Fruit fly (Drosophila melanogaster) whole organism, prepupa: ENCODE results near the gene jdp.

Experiments used
- Blimp-1 ChIP-seq: fragments of 200-800 bp; sonication (Bioruptor generic); optimal IDR thresholded peaks from 3 replicates; lab custom pipeline; 2017; ENCODE audit warnings: missing biosample characterization, missing genetic modification characterization, mild to moderate bottlenecking, moderate library complexity, missing genetic modification reagents
- CG10669 ChIP-seq: fragments of 200-800 bp; sonication (Bioruptor generic); optimal IDR thresholded peaks from 3 replicates; lab custom pipeline; 2018; ENCODE audit warnings: missing biosample characterization, mild to moderate bottlenecking, missing genetic modification characterization, moderate library complexity
- CG11762 ChIP-seq: fragments of 200-800 bp; sonication (Bioruptor generic); optimal IDR thresholded peaks from 3 replicates; lab custom pipeline; 2016; ENCODE audit warnings: missing biosample characterization, missing genetic modification characterization; ENCODE audit not compliant: insufficient read depth
- CG11902 ChIP-seq: fragments of 200-800 bp; sonication (Bioruptor generic); optimal IDR thresholded peaks from 3 replicates; lab custom pipeline; 2016; ENCODE audit warnings: missing biosample characterization, missing genetic modification characterization
- CG15336 ChIP-seq: fragments of 200-800 bp; sonication (Bioruptor generic); IDR thresholded peaks from 2 replicates; pipeline ENCODE4 v1.3.6; 2022; ENCODE audit warnings: missing biosample characterization, missing genetic modification characterization
- CG1621 ChIP-seq: fragments of 200-800 bp; sonication (Bioruptor generic); optimal IDR thresholded peaks from 3 replicates; lab custom pipeline; 2018; ENCODE audit warnings: missing biosample characterization, mild to moderate bottlenecking, missing genetic modification characterization
- CG32006 ChIP-seq: fragments of 200-800 bp; sonication (Bioruptor generic); optimal IDR thresholded peaks from 3 replicates; lab custom pipeline; 2017; ENCODE audit warnings: missing biosample characterization, mild to moderate bottlenecking, missing genetic modification characterization
- CG34406 ChIP-seq: fragments of 200-800 bp; sonication (Bioruptor generic); optimal IDR thresholded peaks from 3 replicates; lab custom pipeline; 2016; ENCODE audit warnings: missing biosample characterization, missing genetic modification characterization
- CG3919 ChIP-seq: fragments of 200-800 bp; sonication (Bioruptor generic); optimal IDR thresholded peaks from 3 replicates; lab custom pipeline; 2016; ENCODE audit warnings: missing biosample characterization, missing genetic modification characterization
- CG4318 ChIP-seq: fragments of 200-800 bp; sonication (Bioruptor generic); optimal IDR thresholded peaks from 3 replicates; lab custom pipeline; 2017; ENCODE audit warnings: missing biosample characterization, mild to moderate bottlenecking, missing genetic modification characterization
- CG6163 ChIP-seq: fragments of 200-800 bp; sonication (Bioruptor generic); IDR thresholded peaks from 3 replicates; pipeline ENCODE4 v1.3.6; 2022; ENCODE audit warnings: missing biosample characterization, missing genetic modification characterization
- CG6792 ChIP-seq: fragments of 200-800 bp; sonication (Bioruptor generic); optimal IDR thresholded peaks from 3 replicates; lab custom pipeline; 2016; ENCODE audit warnings: missing biosample characterization, missing genetic modification characterization
- CG6808 ChIP-seq: fragments of 200-800 bp; sonication (Bioruptor generic); optimal IDR thresholded peaks from 3 replicates; lab custom pipeline; 2017; ENCODE audit warnings: missing biosample characterization, missing genetic modification characterization, mild to moderate bottlenecking, moderate library complexity, missing genetic modification reagents
- CG6854 ChIP-seq: fragments of 200-800 bp; sonication (Bioruptor generic); optimal IDR thresholded peaks from 2 replicates; lab custom pipeline; 2017; ENCODE audit warnings: missing biosample characterization, mild to moderate bottlenecking, missing genetic modification characterization
- CG7368 ChIP-seq: fragments of 200-800 bp; sonication (Bioruptor generic); optimal IDR thresholded peaks from 3 replicates; lab custom pipeline; 2016; ENCODE audit warnings: missing biosample characterization, missing genetic modification characterization
- CG8119 ChIP-seq: fragments of 200-800 bp; sonication (Bioruptor generic); IDR thresholded peaks from 3 replicates; pipeline ENCODE4 v1.3.6; 2022; ENCODE audit warnings: missing biosample characterization, missing genetic modification characterization
- CG8319 ChIP-seq: fragments of 200-800 bp; sonication (Bioruptor generic); optimal IDR thresholded peaks from 3 replicates; lab custom pipeline; 2016; ENCODE audit warnings: missing biosample characterization, missing genetic modification characterization
- CG9139 ChIP-seq: fragments of 200-800 bp; sonication (Bioruptor generic); optimal IDR thresholded peaks from 3 replicates; lab custom pipeline; 2017; ENCODE audit warnings: missing biosample characterization, mild to moderate bottlenecking, missing genetic modification characterization
- Eip75B ChIP-seq: fragments of 200-800 bp; sonication (Bioruptor generic); optimal IDR thresholded peaks from 3 replicates; lab custom pipeline; 2016; ENCODE audit warnings: missing biosample characterization, missing genetic modification characterization
- Eip93F ChIP-seq: fragments of 200-800 bp; sonication (Bioruptor generic); optimal IDR thresholded peaks from 2 replicates; lab custom pipeline; 2016; ENCODE audit warnings: missing biosample characterization, mild to moderate bottlenecking, missing genetic modification characterization
- Ets21C ChIP-seq: fragments of 200-800 bp; sonication (Bioruptor generic); optimal IDR thresholded peaks from 3 replicates; lab custom pipeline; 2016; ENCODE audit warnings: missing biosample characterization, missing genetic modification characterization
- Ets96B ChIP-seq: fragments of 200-800 bp; optimal IDR thresholded peaks from 2 replicates; lab custom pipeline; 2019; ENCODE audit warnings: missing biosample characterization, mild to moderate bottlenecking, missing genetic modification characterization, moderate library complexity
- Gug ChIP-seq: fragments of 200-800 bp; sonication (Bioruptor generic); IDR thresholded peaks from 2 replicates; pipeline ENCODE4 v1.3.6; 2022; ENCODE audit warnings: missing biosample characterization, missing genetic modification characterization
- Hr38 ChIP-seq: sonication (Bioruptor generic); optimal IDR thresholded peaks from 2 replicates; lab custom pipeline; 2016; ENCODE audit warnings: missing biosample characterization, missing genetic modification characterization
- Hr39 ChIP-seq: fragments of 200-800 bp; sonication (Bioruptor generic); optimal IDR thresholded peaks from 2 replicates; lab custom pipeline; 2016; ENCODE audit warnings: missing biosample characterization, missing genetic modification characterization
- Hr4 ChIP-seq: fragments of 200-800 bp; sonication (Bioruptor generic); optimal IDR thresholded peaks from 3 replicates; lab custom pipeline; 2016; ENCODE audit warnings: missing biosample characterization, missing genetic modification characterization
- Lpt ChIP-seq: fragments of 200-800 bp; sonication (Bioruptor generic); optimal IDR thresholded peaks from 3 replicates; lab custom pipeline; 2016; ENCODE audit warnings: missing biosample characterization, missing genetic modification characterization
- OdsH ChIP-seq: fragments of 200-800 bp; sonication (Bioruptor generic); optimal IDR thresholded peaks from 3 replicates; lab custom pipeline; 2016; ENCODE audit warnings: missing biosample characterization, missing genetic modification characterization
- Smox ChIP-seq: fragments of 200-800 bp; sonication (Bioruptor generic); optimal IDR thresholded peaks from 3 replicates; lab custom pipeline; 2016; ENCODE audit warnings: missing biosample characterization, missing genetic modification characterization
- Sox102F ChIP-seq: fragments of 200-800 bp; sonication (Bioruptor generic); optimal IDR thresholded peaks from 2 replicates; lab custom pipeline; 2016; ENCODE audit warnings: missing biosample characterization, mild to moderate bottlenecking, missing genetic modification characterization
- Sox14 ChIP-seq: fragments of 200-800 bp; sonication (Bioruptor generic); optimal IDR thresholded peaks from 3 replicates; lab custom pipeline; 2016; ENCODE audit warnings: missing biosample characterization, missing genetic modification characterization
- Sox15 ChIP-seq: fragments of 200-800 bp; sonication (Bioruptor generic); optimal IDR thresholded peaks from 3 replicates; lab custom pipeline; 2016; ENCODE audit warnings: missing biosample characterization, missing genetic modification characterization
- cyc ChIP-seq: fragments of 200-800 bp; sonication (Bioruptor generic); optimal IDR thresholded peaks from 3 replicates; lab custom pipeline; 2016; ENCODE audit warnings: missing biosample characterization, missing genetic modification characterization
- dac ChIP-seq: fragments of 200-800 bp; sonication (Bioruptor generic); optimal IDR thresholded peaks from 2 replicates; lab custom pipeline; 2017; ENCODE audit warnings: missing biosample characterization, mild to moderate bottlenecking, missing genetic modification characterization
- dsx ChIP-seq: fragments of 200-800 bp; optimal IDR thresholded peaks from 3 replicates; lab custom pipeline; 2019; ENCODE audit warnings: missing biosample characterization, mild to moderate bottlenecking, missing genetic modification characterization, moderate library complexity; ENCODE audit not compliant: poor library complexity, severe bottlenecking
- eg ChIP-seq: fragments of 200-800 bp; sonication (Bioruptor generic); IDR thresholded peaks from 3 replicates; pipeline ENCODE4 v1.3.6; 2022; ENCODE audit warnings: missing biosample characterization, missing genetic modification characterization
- esn ChIP-seq: fragments of 200-800 bp; sonication (Bioruptor generic); optimal IDR thresholded peaks from 2 replicates; lab custom pipeline; 2016; ENCODE audit warnings: missing biosample characterization, mild to moderate bottlenecking, missing genetic modification characterization, moderate library complexity
- fd59A ChIP-seq: fragments of 200-800 bp; sonication (Bioruptor generic); optimal IDR thresholded peaks from 2 replicates; lab custom pipeline; 2017; ENCODE audit warnings: missing biosample characterization, mild to moderate bottlenecking, missing genetic modification characterization, missing genetic modification reagents
- fkh ChIP-seq: fragments of 200-800 bp; sonication (Bioruptor generic); optimal IDR thresholded peaks from 3 replicates; lab custom pipeline; 2017; ENCODE audit warnings: missing biosample characterization, mild to moderate bottlenecking, missing genetic modification characterization, moderate library complexity
- net ChIP-seq: fragments of 200-800 bp; sonication (Bioruptor generic); optimal IDR thresholded peaks from 3 replicates; lab custom pipeline; 2016; ENCODE audit warnings: missing biosample characterization, missing genetic modification characterization
- pdm3 ChIP-seq: fragments of 200-800 bp; sonication (Bioruptor generic); optimal IDR thresholded peaks from 3 replicates; lab custom pipeline; 2016; ENCODE audit warnings: missing biosample characterization, missing genetic modification characterization
- spab ChIP-seq: fragments of 200-800 bp; sonication (Bioruptor generic); optimal IDR thresholded peaks from 2 replicates; lab custom pipeline; 2017; ENCODE audit warnings: missing biosample characterization, mild to moderate bottlenecking, missing genetic modification characterization, missing genetic modification reagents
- ss ChIP-seq, 2 experiments: fragments of 200-800 bp; sonication (Bioruptor generic); optimal IDR thresholded peaks; 2 replicates in 1 of 2; 3 replicates in 1 of 2; lab custom pipeline; 2017 to 2018; ENCODE audit warnings: mild to moderate bottlenecking in 2 of 2, missing biosample characterization in 2 of 2, missing genetic modification characterization in 2 of 2, moderate library complexity in 1 of 2
- svp ChIP-seq: fragments of 200-800 bp; sonication (Bioruptor generic); peaks from one replicate; lab custom pipeline; 2016; ENCODE audit warnings: missing biosample characterization, missing genetic modification characterization
- topi ChIP-seq: fragments of 200-800 bp; sonication (Bioruptor generic); optimal IDR thresholded peaks from 3 replicates; lab custom pipeline; 2016; ENCODE audit warnings: missing biosample characterization, missing genetic modification characterization
- vri ChIP-seq: fragments of 200-800 bp; sonication (Bioruptor generic); optimal IDR thresholded peaks from 3 replicates; lab custom pipeline; 2016; ENCODE audit warnings: missing biosample characterization, mild to moderate bottlenecking, missing genetic modification characterization

Gene jdp

dm6 chr3R:30570554-30571141, 43.8 kb upstream of the jdp start (continued):
- TF ChIP-seq CG34406 (GFP tag; lab: Kevin White, UChicago): peak; percentile 88
- peak; percentile 57 to 72 for TF ChIP-seq ss (GFP tag; optimal IDR thresholded peaks at IDR 0.05; lab: Kevin White, UChicago)
- TF ChIP-seq dsx (GFP tag; lab: Kevin White, UChicago): peak; percentile 85
- peak; percentile 91 for TF ChIP-seq CG1621
- TF ChIP-seq Hr4: peak; percentile 86
- TF ChIP-seq Sox102F: peak; percentile 92
- peak; percentile 74 for TF ChIP-seq CG9139 (GFP tag; lab: Kevin White, UChicago)
- peak; percentile 81 for TF ChIP-seq CG6854 (GFP tag; lab: Kevin White, UChicago)
- TF ChIP-seq Lpt (GFP tag; lab: Kevin White, UChicago): peak; percentile 86
- peak; percentile 85 for TF ChIP-seq CG6808 (GFP tag; lab: Kevin White, UChicago)
- TF ChIP-seq Ets96B: peak; percentile 90
- peak; percentile 86 for TF ChIP-seq CG7368 (GFP tag; lab: Kevin White, UChicago)
- peak; percentile 75 for TF ChIP-seq Eip93F (GFP tag; lab: Kevin White, UChicago)
- TF ChIP-seq Ets21C (GFP tag; lab: Kevin White, UChicago): peak; percentile 88
- peak; percentile 84 for TF ChIP-seq fd59A
- peak; percentile 87 for TF ChIP-seq CG8319
- peak; percentile 93 for TF ChIP-seq topi
- peak; percentile 96 for TF ChIP-seq svp (GFP tag; lab: Kevin White, UChicago)
- TF ChIP-seq CG3919: peak; percentile 93
- TF ChIP-seq Blimp-1 (GFP tag; lab: Kevin White, UChicago): peak; percentile 73
- peak; percentile 93 for TF ChIP-seq OdsH (GFP tag; lab: Kevin White, UChicago)
- peak; percentile 92 for TF ChIP-seq Sox14
- peak; percentile 82 for TF ChIP-seq CG4318 (GFP tag; lab: Kevin White, UChicago)
- peak; percentile 91 for TF ChIP-seq Smox (GFP tag; lab: Kevin White, UChicago)
- peak; percentile 97; the same call in 2 of the 3 replicates for TF ChIP-seq CG6163 (GFP tag; lab: Robert Waterston, UW)
- peak; percentile 92 for TF ChIP-seq CG8119 (GFP tag; lab: Robert Waterston, UW)
- TF ChIP-seq Sox15 (GFP tag; lab: Kevin White, UChicago): peak; percentile 81
- TF ChIP-seq Hr38 (GFP tag; lab: Kevin White, UChicago): no peak
- peak; percentile 96 for TF ChIP-seq esn (GFP tag; lab: Kevin White, UChicago)
- TF ChIP-seq CG11902 (GFP tag; lab: Kevin White, UChicago): peak; percentile 81
- TF ChIP-seq cyc (GFP tag; lab: Kevin White, UChicago): peak; percentile 94

dm6 chr3R:30567215-30567614, 40.4 kb upstream of the jdp start:
- TF ChIP-seq CG3919 (peak; percentile 54), Gug (GFP tag; lab: Robert Waterston, UW) (peak; percentile 47), CG9139 (GFP tag; lab: Kevin White, UChicago) (no peak), ss (GFP tag; optimal IDR thresholded peaks at IDR 0.05; lab: Kevin White, UChicago) (no peak), Blimp-1 (GFP tag; lab: Kevin White, UChicago) (no peak), dac (GFP tag; lab: Kevin White, UChicago) (peak; percentile 74), svp (GFP tag; lab: Kevin White, UChicago) (peak; percentile 35), CG6854 (GFP tag; lab: Kevin White, UChicago) (no peak), Sox14 (peak; percentile 64), vri (no peak), CG6792 (GFP tag; lab: Kevin White, UChicago) (peak; percentile 20), Hr4 (peak; percentile 52), fkh (GFP tag; lab: Kevin White, UChicago) (no peak), Smox (GFP tag; lab: Kevin White, UChicago) (peak; percentile 18), cyc (GFP tag; lab: Kevin White, UChicago) (peak; percentile 47), Hr38 (GFP tag; lab: Kevin White, UChicago) (no peak), Eip93F (GFP tag; lab: Kevin White, UChicago) (no peak), spab (GFP tag; lab: Kevin White, UChicago) (peak; percentile 14), OdsH (GFP tag; lab: Kevin White, UChicago) (peak; percentile 62), CG15336 (GFP tag; lab: Robert Waterston, UW) (peak; percentile 74), esn (GFP tag; lab: Kevin White, UChicago) (peak; percentile 33), CG10669 (peak; percentile 29), CG11902 (GFP tag; lab: Kevin White, UChicago) (no peak), CG6163 (GFP tag; lab: Robert Waterston, UW) (peak; percentile 75), pdm3 (GFP tag; lab: Kevin White, UChicago) (peak; percentile 59), Hr39 (GFP tag; lab: Kevin White, UChicago) (peak; percentile 40), Ets21C (GFP tag; lab: Kevin White, UChicago) (no peak), CG11762 (peak; percentile 8), Eip75B (GFP tag; lab: Kevin White, UChicago) (peak; percentile 24), net (peak; percentile 32), dsx (GFP tag; lab: Kevin White, UChicago) (peak; percentile 19), eg (peak; percentile 54; the same call in 2 of the 3 replicates), Ets96B (peak; percentile 35), CG32006 (GFP tag; lab: Kevin White, UChicago) (peak; percentile 88)
